Worm (Caenorhabditis elegans): Measurements from ENCODE around the gene F17E9.16.
A peak's percentile ranks its signal among the peaks of the same experiment; 100 is the strongest.

Gene F17E9.16

DNA sequence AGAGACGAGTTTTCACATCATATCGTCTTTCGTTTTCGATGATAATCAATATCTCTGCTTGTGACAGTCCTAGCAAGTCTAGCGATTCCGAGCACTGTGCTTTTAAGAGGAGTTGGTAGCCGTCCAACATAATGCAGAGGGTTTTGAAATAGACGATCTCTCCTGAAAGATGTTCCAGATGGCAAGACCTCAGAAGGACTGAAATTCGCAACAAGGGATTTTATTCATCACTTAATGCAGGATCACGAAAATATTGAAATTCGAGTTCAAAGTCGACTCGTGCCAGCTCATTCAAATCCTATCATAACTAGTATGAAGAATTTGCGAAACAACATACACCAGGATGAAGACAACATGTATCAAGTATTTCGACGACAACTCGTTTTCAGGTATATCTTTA lies 25.4 kb downstream of the F17E9.16 start, which contains the start of gene D2096.7 (continued):
- TF ChIP-seq Y75B8A.6 (GFP tag; IDR thresholded peaks at IDR 0.05) (peak; percentile 63), nhr-111 (GFP tag; optimal IDR thresholded peaks at IDR 0.05) (no peak), madf-5 (GFP tag; IDR thresholded peaks at IDR 0.05) (peak; percentile 56 to 88; a peak in 2 of 4 replicates), pha-4 (GFP tag; IDR thresholded peaks at IDR 0.05) (peak; percentile 74), pha-4 (tag; optimal IDR thresholded peaks at IDR 0.05) (no peak), ctbp-1 (GFP tag; IDR thresholded peaks at IDR 0.05) (peak; percentile 66), nhr-25 (tag; optimal IDR thresholded peaks at IDR 0.05; ENCODE audit: borderline replicate concordance, insufficient read depth) (no peak), ama-1 (optimal IDR thresholded peaks at IDR 0.05) (peak; percentile 89), F26F4.8 (GFP tag; conservative IDR thresholded peaks at IDR 0.05) (no peak), snpc-1.2 (GFP tag; IDR thresholded peaks at IDR 0.05) (peak; percentile 90), dpl-1 (GFP tag; optimal IDR thresholded peaks at IDR 0.05) (no peak), nhr-6 (tag; optimal IDR thresholded peaks at IDR 0.05) (no peak), D1046.2 (GFP tag; IDR thresholded peaks at IDR 0.05) (peak; percentile 30; the same call in 1 of the 2 replicates), lsy-2 (tag; optimal IDR thresholded peaks at IDR 0.05) (no peak), Y48G9A.11 (GFP tag; IDR thresholded peaks at IDR 0.05) (peak; percentile 85), ceh-28 (tag; optimal IDR thresholded peaks at IDR 0.05) (no peak), ZK546.5 (tag; optimal IDR thresholded peaks at IDR 0.05) (no peak), R02D3.7 (tag; optimal IDR thresholded peaks at IDR 0.05) (no peak), hif-1 (tag; optimal IDR thresholded peaks at IDR 0.05) (no peak), spr-1 (tag; optimal IDR thresholded peaks at IDR 0.05) (peak; percentile 33), pqm-1 (tag; optimal IDR thresholded peaks at IDR 0.05) (no peak), aly-2 (tag; optimal IDR thresholded peaks at IDR 0.05) (no peak), nhr-237 (tag; optimal IDR thresholded peaks at IDR 0.05) (no peak), nhr-10 (tag; optimal IDR thresholded peaks at IDR 0.05) (no peak), snpc-4 (tag; optimal IDR thresholded peaks at IDR 0.05) (no peak), ZK337.2 (GFP tag; IDR thresholded peaks at IDR 0.05) (0 out of 2 replicates have a peak, but pooled peaks have one; percentile 23), F44E2.7 (GFP tag; IDR thresholded peaks at IDR 0.05) (no peak), php-3 (GFP tag; IDR thresholded peaks at IDR 0.05) (no peak), tra-1 (GFP tag; IDR thresholded peaks at IDR 0.05) (no peak; the same call in 1 of the 2 replicates), lim-7 (GFP tag; IDR thresholded peaks at IDR 0.05) (peak; percentile 66; the same call in 1 of the 2 replicates), ceh-32 (tag; optimal IDR thresholded peaks at IDR 0.05; ENCODE audit: poor library complexity) (no peak), nhr-77 (tag; optimal IDR thresholded peaks at IDR 0.05) (no peak), jun-1 (tag; optimal IDR thresholded peaks at IDR 0.05) (no peak), daf-12 (tag; optimal IDR thresholded peaks at IDR 0.05) (no peak), lin-15B (tag; optimal IDR thresholded peaks at IDR 0.05) (no peak), nhr-42 (GFP tag; IDR thresholded peaks at IDR 0.05) (no peak), lin-38 (GFP tag; IDR thresholded peaks at IDR 0.05) (peak; percentile 82), mxl-2 (GFP tag; conservative IDR thresholded peaks at IDR 0.05) (0 out of 2 replicates have a peak, but pooled peaks have one; percentile 41), T26A8.4 (GFP tag; IDR thresholded peaks at IDR 0.05) (peak; percentile 69), hlh-30 (tag; optimal IDR thresholded peaks at IDR 0.05; ENCODE audit: insufficient read depth) (no peak), skn-1 (tag; optimal IDR thresholded peaks at IDR 0.05) (no peak), rbr-2 (tag; optimal IDR thresholded peaks at IDR 0.05) (no peak), unc-39 (tag; optimal IDR thresholded peaks at IDR 0.05) (no peak), fos-1 (tag; optimal IDR thresholded peaks at IDR 0.05) (no peak), zag-1 (tag; optimal IDR thresholded peaks at IDR 0.05) (no peak), daf-16 (GFP tag; optimal IDR thresholded peaks at IDR 0.05) (peak in 1 of 2 experiments; percentile 11), daf-16 (tag; optimal IDR thresholded peaks at IDR 0.05) (peak; percentile 28), nhr-41 (GFP tag; IDR thresholded peaks at IDR 0.05) (no peak), lin-1 (GFP tag; IDR thresholded peaks at IDR 0.05) (0 out of 2 replicates have a peak, but pooled peaks have one; percentile 40), F37D6.2 (tag; optimal IDR thresholded peaks at IDR 0.05) (no peak), dmd-9 (GFP tag; IDR thresholded peaks at IDR 0.05) (no peak), Y105C5A.15 (GFP tag; IDR thresholded peaks at IDR 0.05) (peak; percentile 89), nhr-102 (tag; optimal IDR thresholded peaks at IDR 0.05) (peak; percentile 58)
